Worm (Caenorhabditis elegans) whole organism, L4 larva: ENCODE results near the gene T14A8.2.

Source experiments
- F37D6.2 ChIP-seq: sonication (generic microtip); optimal IDR thresholded peaks from 2 replicates; lab custom pipeline; 2016; ENCODE audit warnings: mild to moderate bottlenecking, missing genetic modification characterization, missing compliant biosample characterization
- F44E2.7 ChIP-seq: fragments of 200-800 bp; sonication (Bioruptor generic); IDR thresholded peaks from 2 replicates; pipeline ENCODE4 v2.1.2; 2022; ENCODE audit warnings: missing genetic modification characterization, missing compliant biosample characterization
- T26A8.4 ChIP-seq: fragments of 200-800 bp; sonication (Bioruptor generic); IDR thresholded peaks from 2 replicates; pipeline ENCODE4 v1.3.6; 2022; ENCODE audit warnings: missing genetic modification characterization, missing compliant biosample characterization
- Y5F2A.4 ChIP-seq: fragments of 200-800 bp; sonication (Bioruptor generic); optimal IDR thresholded peaks from 2 replicates; lab custom pipeline; 2018; ENCODE audit warnings: mild to moderate bottlenecking, missing genetic modification characterization, missing compliant biosample characterization
- ZK337.2 ChIP-seq: fragments of 200-800 bp; sonication (Bioruptor generic); IDR thresholded peaks from 2 replicates; pipeline ENCODE4 v1.3.6; 2022; ENCODE audit warnings: missing genetic modification reagents, missing genetic modification characterization, missing compliant biosample characterization
- ZK546.5 ChIP-seq, 2 experiments: sonication (generic microtip); optimal IDR thresholded peaks; 2 replicates each; lab custom pipeline; 2017; ENCODE audit warnings: missing biosample characterization in 2 of 2, missing genetic modification characterization in 2 of 2
- aha-1 ChIP-seq: fragments of 150-350 bp; peaks from one replicate; lab custom pipeline; 2014; ENCODE audit warnings: missing biosample characterization, missing genetic modification characterization
- ama-1 ChIP-seq: fragments of 150-350 bp; optimal IDR thresholded peaks from 2 replicates; lab custom pipeline; 2014; ENCODE audit warnings: inconsistent platforms, mixed read lengths
- attf-4 ChIP-seq: sonication (generic microtip); optimal IDR thresholded peaks from 3 replicates; lab custom pipeline; 2017; ENCODE audit warnings: missing biosample characterization, missing genetic modification characterization
- ceh-28 ChIP-seq: fragments of 150-350 bp; optimal IDR thresholded peaks from 2 replicates; lab custom pipeline; 2014; ENCODE audit warnings: missing biosample characterization, missing genetic modification reagents, missing genetic modification characterization
- ces-1 ChIP-seq: fragments of 150-350 bp; sonication (generic microtip); optimal IDR thresholded peaks from 4 replicates; lab custom pipeline; 2014; ENCODE audit warnings: missing biosample characterization, missing genetic modification reagents, missing genetic modification characterization
- ctbp-1 ChIP-seq: fragments of 200-800 bp; sonication (Bioruptor generic); IDR thresholded peaks from 2 replicates; pipeline ENCODE4 v1.3.6; 2022; ENCODE audit warnings: missing genetic modification reagents, missing genetic modification characterization, missing compliant biosample characterization
- daf-16 ChIP-seq, 3 experiments: sonication (generic microtip); optimal IDR thresholded peaks; 2 replicates each; lab custom pipeline; 2016 to 2017; ENCODE audit warnings: missing genetic modification characterization in 3 of 3, missing genetic modification reagents in 3 of 3, mild to moderate bottlenecking in 2 of 3, missing compliant biosample characterization in 2 of 3, missing biosample characterization in 1 of 3, moderate library complexity in 1 of 3
- dpl-1 ChIP-seq: fragments of 150-350 bp; optimal IDR thresholded peaks from 2 replicates; lab custom pipeline; 2014; ENCODE audit warnings: missing biosample characterization, missing genetic modification reagents, missing genetic modification characterization
- duxl-1 ChIP-seq: sonication (generic microtip); optimal IDR thresholded peaks from 2 replicates; lab custom pipeline; 2016; ENCODE audit warnings: mild to moderate bottlenecking, missing genetic modification characterization, moderate library complexity, missing compliant biosample characterization; ENCODE audit not compliant: poor library complexity
- dve-1 ChIP-seq: sonication (generic microtip); optimal IDR thresholded peaks from 2 replicates; lab custom pipeline; 2017; ENCODE audit warnings: antibody characterized with exemption, mild to moderate bottlenecking, missing genetic modification characterization, missing compliant biosample characterization; ENCODE audit not compliant: insufficient read depth
- egl-27 ChIP-seq: sonication (generic microtip); optimal IDR thresholded peaks from 3 replicates; lab custom pipeline; 2017; ENCODE audit warnings: missing biosample characterization, missing genetic modification reagents, missing genetic modification characterization
- gei-8 ChIP-seq: fragments of 200-800 bp; sonication (Bioruptor generic); optimal IDR thresholded peaks from 2 replicates; lab custom pipeline; 2018; ENCODE audit warnings: mild to moderate bottlenecking, missing genetic modification characterization, missing compliant biosample characterization
- hlh-11 ChIP-seq: fragments of 200-800 bp; sonication (Bioruptor generic); optimal IDR thresholded peaks from 2 replicates; lab custom pipeline; 2018; ENCODE audit warnings: mild to moderate bottlenecking, missing genetic modification characterization, missing compliant biosample characterization
- hlh-30 ChIP-seq: sonication (generic microtip); optimal IDR thresholded peaks from 2 replicates; lab custom pipeline; 2017; ENCODE audit warnings: antibody characterized with exemption, mild to moderate bottlenecking, missing genetic modification characterization, missing compliant biosample characterization; ENCODE audit not compliant: insufficient read depth
- hmg-1.1 ChIP-seq: fragments of 200-800 bp; sonication (Bioruptor generic); IDR thresholded peaks from 2 replicates; pipeline ENCODE4 v1.3.6; 2022; ENCODE audit warnings: missing genetic modification reagents, missing genetic modification characterization, missing compliant biosample characterization
- lir-3 ChIP-seq: sonication (generic microtip); optimal IDR thresholded peaks from 2 replicates; lab custom pipeline; 2016; ENCODE audit warnings: mild to moderate bottlenecking, missing genetic modification characterization, missing compliant biosample characterization
- lsy-2 ChIP-seq, 2 experiments: fragments of 150-350 bp in 1 of 2; sonication (generic microtip) in 1 of 2; optimal IDR thresholded peaks; 2 replicates each; lab custom pipeline; 2014 to 2017; ENCODE audit warnings: missing biosample characterization in 2 of 2, missing genetic modification characterization in 2 of 2
- mdl-1 ChIP-seq, 2 experiments: fragments of 150-350 bp in 1 of 2; sonication (generic microtip) in 1 of 2; optimal IDR thresholded peaks; 2 replicates each; lab custom pipeline; 2014 to 2017; ENCODE audit warnings: missing biosample characterization in 2 of 2, missing genetic modification characterization in 2 of 2
- mep-1 ChIP-seq: fragments of 150-350 bp; sonication (generic microtip); optimal IDR thresholded peaks from 3 replicates; lab custom pipeline; 2014; ENCODE audit warnings: missing biosample characterization, missing genetic modification characterization
- mes-2 ChIP-seq: sonication (generic microtip); optimal IDR thresholded peaks from 2 replicates; lab custom pipeline; 2016; ENCODE audit warnings: missing genotype, mild to moderate bottlenecking, missing genetic modification characterization, missing compliant biosample characterization; ENCODE audit not compliant: poor library complexity, severe bottlenecking
- mxl-3 ChIP-seq: fragments of 200-800 bp; sonication (Bioruptor generic); optimal IDR thresholded peaks from 2 replicates; lab custom pipeline; 2018; ENCODE audit warnings: mild to moderate bottlenecking, missing genetic modification characterization, missing compliant biosample characterization
- nhr-11 ChIP-seq: fragments of 150-350 bp; optimal IDR thresholded peaks from 2 replicates; lab custom pipeline; 2014; ENCODE audit warnings: missing biosample characterization, missing genetic modification characterization
- nhr-237 ChIP-seq: sonication (generic microtip); optimal IDR thresholded peaks from 2 replicates; lab custom pipeline; 2017; ENCODE audit warnings: missing biosample characterization, missing genetic modification characterization
- nhr-48 ChIP-seq: sonication (generic microtip); optimal IDR thresholded peaks from 2 replicates; lab custom pipeline; 2016; ENCODE audit warnings: mild to moderate bottlenecking, missing genetic modification characterization, missing compliant biosample characterization
- rbr-2 ChIP-seq: sonication (generic microtip); optimal IDR thresholded peaks from 2 replicates; lab custom pipeline; 2016; ENCODE audit warnings: missing genotype, missing genetic modification characterization, missing compliant biosample characterization
- saeg-2 ChIP-seq: fragments of 200-800 bp; sonication (Bioruptor generic); IDR thresholded peaks from 2 replicates; pipeline ENCODE4 v1.3.6; 2022; ENCODE audit warnings: missing genetic modification reagents, missing genetic modification characterization, missing compliant biosample characterization
- snpc-4 ChIP-seq: fragments of 150-350 bp; optimal IDR thresholded peaks from 2 replicates; lab custom pipeline; 2014; ENCODE audit warnings: missing biosample characterization, missing genetic modification characterization
- tag-97 ChIP-seq: fragments of 200-800 bp; sonication (Bioruptor generic); IDR thresholded peaks from 2 replicates; pipeline ENCODE4 v1.3.6; 2022; ENCODE audit warnings: missing genetic modification characterization, missing compliant biosample characterization
- tra-1 ChIP-seq: fragments of 200-800 bp; sonication (Bioruptor generic); IDR thresholded peaks from 2 replicates; pipeline ENCODE4 v1.3.6; 2022; ENCODE audit warnings: missing genetic modification reagents, missing genetic modification characterization, missing compliant biosample characterization
- unc-62 ChIP-seq, 3 experiments: fragments of 150-350 bp in 1 of 3; sonication (generic microtip); optimal IDR thresholded peaks in 2 of 3; peaks in 1 of 3; 1 replicate in 1 of 3; 2 replicates in 2 of 3; lab custom pipeline; 2014 to 2017; ENCODE audit warnings: missing biosample characterization in 3 of 3, missing genetic modification characterization in 3 of 3, missing genetic modification reagents in 3 of 3, missing genotype in 1 of 3
- vab-7 ChIP-seq: fragments of 200-800 bp; sonication (Bioruptor generic); IDR thresholded peaks from 2 replicates; pipeline ENCODE4 v1.3.6; 2022; ENCODE audit warnings: missing genetic modification reagents, missing genetic modification characterization, missing compliant biosample characterization

The T14A8.2 gene

ce11 chrIV:7824649-7825048 is 2.2 kb upstream of the T14A8.2 start:
- TF ChIP-seq dpl-1 (GFP tag; lab: Kevin White, UChicago), result no peak
- TF ChIP-seq mep-1 (tag; lab: Kevin White, UChicago), result no peak
- no peak for TF ChIP-seq F44E2.7 (GFP tag; lab: Robert Waterston, UW)
- no peak for TF ChIP-seq attf-4
- TF ChIP-seq gei-8 (GFP tag; lab: Kevin White, UChicago), result no peak
- no peak for TF ChIP-seq tag-97 (GFP tag; lab: Robert Waterston, UW)
- TF ChIP-seq mxl-3, result no peak
- TF ChIP-seq dve-1 (tag; lab: Kevin White, UChicago), result no peak
- TF ChIP-seq lir-3 (tag; lab: Kevin White, UChicago), result no peak
- TF ChIP-seq, all 104 proteins: peak for 0

- TF ChIP-seq aha-1 (tag; lab: Kevin White, UChicago), result peak; percentile 64
- peak; percentile 29 for TF ChIP-seq F37D6.2 (tag; lab: Kevin White, UChicago)
- peak; percentile 12 for TF ChIP-seq dpl-1 (GFP tag; lab: Kevin White, UChicago)
- TF ChIP-seq egl-27, result no peak
- TF ChIP-seq unc-62 (GFP tag; optimal IDR thresholded peaks at IDR 0.05 in 1 of 2; lab: Kevin White, UChicago), result peak in 1 of 2 experiments; percentile 98
- no peak for TF ChIP-seq unc-62 (tag; optimal IDR thresholded peaks at IDR 0.05; lab: Kevin White, UChicago)
- peak; percentile 45 for TF ChIP-seq mes-2 (tag; lab: Kevin White, UChicago)
- TF ChIP-seq hmg-1.1, result peak; percentile 69
- peak in 1 of 2 experiments; percentile 70 for TF ChIP-seq lsy-2 (tag; optimal IDR thresholded peaks at IDR 0.05; lab: Kevin White, UChicago)
- TF ChIP-seq hlh-11 (tag; lab: Kevin White, UChicago), result peak; percentile 61
- TF ChIP-seq saeg-2 (GFP tag; lab: Robert Waterston, UW), result no peak
- peak; percentile 71 for TF ChIP-seq rbr-2 (tag; lab: Kevin White, UChicago)
- TF ChIP-seq ZK546.5 (tag; optimal IDR thresholded peaks at IDR 0.05; lab: Kevin White, UChicago), result no peak
- peak; percentile 58 for TF ChIP-seq ceh-28 (tag; lab: Kevin White, UChicago)
- TF ChIP-seq duxl-1 (tag; lab: Kevin White, UChicago), result no peak
- no peak for TF ChIP-seq T26A8.4 (GFP tag; lab: Robert Waterston, UW)
- TF ChIP-seq vab-7 (GFP tag; lab: Robert Waterston, UW), result no peak
- no peak for TF ChIP-seq Y5F2A.4 (GFP tag; lab: Kevin White, UChicago)
- no peak for TF ChIP-seq snpc-4 (tag; lab: Kevin White, UChicago)
- no peak for TF ChIP-seq nhr-237 (tag; lab: Kevin White, UChicago)
- peak; percentile 24 for TF ChIP-seq ces-1
- peak; percentile 73 for TF ChIP-seq nhr-11 (tag; lab: Kevin White, UChicago)
- TF ChIP-seq tra-1, result no peak
- TF ChIP-seq ctbp-1 (GFP tag; lab: Robert Waterston, UW), result 0 out of 2 replicates have a peak, but pooled peaks have one; percentile 19
- TF ChIP-seq tag-97 (GFP tag; lab: Robert Waterston, UW), result no peak
- TF ChIP-seq daf-16 (GFP tag; optimal IDR thresholded peaks at IDR 0.05; lab: Kevin White, UChicago), result peak in 1 of 2 experiments; percentile 28
- no peak for TF ChIP-seq daf-16 (tag; optimal IDR thresholded peaks at IDR 0.05; lab: Kevin White, UChicago)
- TF ChIP-seq ama-1 (lab: Kevin White, UChicago), result no peak
- TF ChIP-seq nhr-48 (tag; lab: Kevin White, UChicago), result peak; percentile 22
- no peak for TF ChIP-seq ZK337.2
- peak; percentile 34 for TF ChIP-seq hlh-30 (tag; lab: Kevin White, UChicago)
- peak; percentile 38 for TF ChIP-seq mep-1 (tag; lab: Kevin White, UChicago)
- TF ChIP-seq F44E2.7 (GFP tag; lab: Robert Waterston, UW), result no peak
- TF ChIP-seq mdl-1 (tag; optimal IDR thresholded peaks at IDR 0.05; lab: Kevin White, UChicago), result peak in 1 of 2 experiments; percentile 45
Observed at ce11 chrIV:7817852-7818251, 4.6 kb downstream of the T14A8.2 start, which contains the start of gene ric-3. Gene ric-3, plus strand, starts transcription at chrIV:7818251.
